Fruit fly (Drosophila melanogaster): Measurements from ENCODE around the gene CG14689.
A peak's percentile ranks its signal among the peaks of the same experiment; 100 is the strongest.

CG14689 gene

dm6 chr3R:10711148-10711547, at the start of gene CG14689:
Gene CG14689 (minus strand): TSS chr3R:10711248.
- TF ChIP-seq EcR (GFP tag; optimal IDR thresholded peaks at IDR 0.05) (no peak), CG8159 (tag; optimal IDR thresholded peaks at IDR 0.05) (no peak), CG34367 (tag; optimal IDR thresholded peaks at IDR 0.05) (no peak)

dm6 chr3R:10759348-10759847, 48.4 kb upstream of the CG14689 start, which contains the start of gene CG31272:
Gene CG31272 (minus strand): TSS chr3R:10759398.
- TF ChIP-seq CG13204 (GFP tag; optimal IDR thresholded peaks at IDR 0.05), result no peak
- no peak for TF ChIP-seq CG14655 (GFP tag; optimal IDR thresholded peaks at IDR 0.05)
- no peak for TF ChIP-seq CG17806 (tag; optimal IDR thresholded peaks at IDR 0.05)
- no peak for TF ChIP-seq CG32121 (GFP tag; IDR thresholded peaks at IDR 0.05)
- TF ChIP-seq CG34367 (tag; optimal IDR thresholded peaks at IDR 0.05), result no peak
- no peak for TF ChIP-seq Ets98B (GFP tag; IDR thresholded peaks at IDR 0.05)
- no peak for TF ChIP-seq gl (tag; optimal IDR thresholded peaks at IDR 0.05)
- TF ChIP-seq CG8159 (tag; optimal IDR thresholded peaks at IDR 0.05), result no peak
- no peak for TF ChIP-seq CG12605 (GFP tag; IDR thresholded peaks at IDR 0.05)
- no peak for TF ChIP-seq Pif1A (GFP tag; optimal IDR thresholded peaks at IDR 0.05)
- TF ChIP-seq CG8301 (tag; optimal IDR thresholded peaks at IDR 0.05), result no peak
- no peak for TF ChIP-seq CG4496 (GFP tag; IDR thresholded peaks at IDR 0.05)
- no peak for TF ChIP-seq Snoo (tag; optimal IDR thresholded peaks at IDR 0.05)
- TF ChIP-seq Pif1B (GFP tag; optimal IDR thresholded peaks at IDR 0.05), result no peak

- TF ChIP-seq CG34367 (tag; optimal IDR thresholded peaks at IDR 0.05), result no peak
- TF ChIP-seq CG32121 (GFP tag; IDR thresholded peaks at IDR 0.05), result no peak
- TF ChIP-seq CG13204 (GFP tag; optimal IDR thresholded peaks at IDR 0.05), result no peak
- no peak for TF ChIP-seq CG10348 (GFP tag; IDR thresholded peaks at IDR 0.05)
- TF ChIP-seq Pif1A (GFP tag; optimal IDR thresholded peaks at IDR 0.05), result no peak
- no peak for TF ChIP-seq CG15710 (tag; optimal IDR thresholded peaks at IDR 0.05)
- no peak for TF ChIP-seq CG8301 (tag; optimal IDR thresholded peaks at IDR 0.05)
- no peak for TF ChIP-seq Pif1B (GFP tag; optimal IDR thresholded peaks at IDR 0.05)
- TF ChIP-seq Ets98B (GFP tag; IDR thresholded peaks at IDR 0.05), result no peak
- TF ChIP-seq CG4496 (GFP tag; IDR thresholded peaks at IDR 0.05), result no peak
- TF ChIP-seq CG8159 (tag; optimal IDR thresholded peaks at IDR 0.05), result no peak
- no peak for TF ChIP-seq rn (GFP tag; IDR thresholded peaks at IDR 0.05)
- TF ChIP-seq CG14655 (GFP tag; optimal IDR thresholded peaks at IDR 0.05), result no peak
- no peak for TF ChIP-seq D1 (tag; optimal IDR thresholded peaks at IDR 0.05)
- no peak for TF ChIP-seq Snoo (tag; optimal IDR thresholded peaks at IDR 0.05)
- no peak for TF ChIP-seq CG17806 (tag; optimal IDR thresholded peaks at IDR 0.05)
Observed at dm6 chr3R:10755534-10755933, 44.5 kb upstream of the CG14689 start, which contains the start of gene CG14691. Gene CG14691 (minus strand): TSS chr3R:10755634.

- TF ChIP-seq D1 (tag; optimal IDR thresholded peaks at IDR 0.05), result no peak
- TF ChIP-seq CG17806 (tag; optimal IDR thresholded peaks at IDR 0.05), result no peak
- no peak for TF ChIP-seq Ets98B (GFP tag; IDR thresholded peaks at IDR 0.05)
- TF ChIP-seq CG12605 (GFP tag; IDR thresholded peaks at IDR 0.05), result no peak
- no peak for TF ChIP-seq Pif1B (GFP tag; optimal IDR thresholded peaks at IDR 0.05)
- TF ChIP-seq CG13204 (GFP tag; optimal IDR thresholded peaks at IDR 0.05), result no peak
- no peak for TF ChIP-seq CG34367 (tag; optimal IDR thresholded peaks at IDR 0.05)
- no peak for TF ChIP-seq CG9948 (tag; optimal IDR thresholded peaks at IDR 0.05)
- no peak for TF ChIP-seq CG4496 (GFP tag; IDR thresholded peaks at IDR 0.05)
- no peak for TF ChIP-seq CG8159 (tag; optimal IDR thresholded peaks at IDR 0.05)
- no peak for TF ChIP-seq CG15710 (tag; optimal IDR thresholded peaks at IDR 0.05)
Observed at dm6 chr3R:10751061-10751460, 40.0 kb upstream of the CG14689 start, which contains the start of gene TkR86C. Gene TkR86C (minus strand): TSS chr3R:10751228.

DNA sequence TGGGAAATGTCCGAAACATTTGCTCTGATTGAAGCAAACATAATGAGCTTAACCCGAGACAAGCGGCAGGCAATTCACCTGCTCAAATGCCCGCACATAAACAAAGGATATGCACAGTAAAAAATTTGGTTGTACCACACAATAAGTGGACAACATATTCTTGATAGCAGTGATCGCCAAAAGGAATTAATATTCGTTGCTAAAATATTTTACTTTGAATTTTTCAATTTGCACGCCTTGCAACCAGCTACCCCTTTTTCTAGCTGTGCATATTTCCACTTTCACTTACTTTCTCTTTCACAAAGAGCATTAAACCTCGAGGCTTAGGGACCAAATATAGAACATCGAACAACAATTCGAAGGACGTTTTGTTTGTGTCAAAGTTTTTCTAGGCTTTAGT, 36.6 kb upstream of the CG14689 start:
- TF ChIP-seq CG12605 (GFP tag; IDR thresholded peaks at IDR 0.05) (no peak), CG14655 (GFP tag; optimal IDR thresholded peaks at IDR 0.05) (no peak), CG10348 (GFP tag; IDR thresholded peaks at IDR 0.05) (no peak), Pif1A (GFP tag; optimal IDR thresholded peaks at IDR 0.05) (no peak), fd96Ca (GFP tag; IDR thresholded peaks at IDR 0.05) (0 out of 3 replicates have a peak, but pooled peaks have one; percentile 19), CG4496 (GFP tag; IDR thresholded peaks at IDR 0.05) (no peak), Snoo (tag; optimal IDR thresholded peaks at IDR 0.05) (no peak), Pif1B (GFP tag; optimal IDR thresholded peaks at IDR 0.05) (no peak), CG8301 (tag; optimal IDR thresholded peaks at IDR 0.05) (no peak)

DNA sequence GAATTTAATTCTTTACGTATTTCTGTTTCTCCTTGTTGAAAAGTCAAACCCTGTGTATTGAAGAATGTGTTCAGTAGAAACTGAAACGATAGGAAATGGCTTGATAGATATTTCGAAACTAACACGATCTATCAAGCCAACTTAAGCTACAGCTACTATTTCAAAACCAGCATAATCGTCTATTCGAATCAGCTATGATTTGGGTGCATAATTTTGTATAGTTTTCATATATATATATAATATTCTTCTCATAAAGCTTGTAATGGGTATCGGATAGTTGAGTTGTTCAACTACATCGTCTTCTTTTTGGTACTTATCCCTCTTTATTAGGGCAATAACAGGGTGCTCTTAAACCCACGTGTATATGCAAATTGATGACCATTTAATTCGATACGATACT, 24.8 kb upstream of the CG14689 start, which contains the start of gene tomboy20:
Gene tomboy20 (minus strand): TSS at position 101 of the 400 bp plus-strand sequence.
- no peak for TF ChIP-seq fd96Ca (GFP tag; IDR thresholded peaks at IDR 0.05)
- TF ChIP-seq CG13204 (GFP tag; optimal IDR thresholded peaks at IDR 0.05), result no peak
- TF ChIP-seq Snoo (tag; optimal IDR thresholded peaks at IDR 0.05), result no peak
- TF ChIP-seq CG17806 (tag; optimal IDR thresholded peaks at IDR 0.05), result no peak
- TF ChIP-seq CG34367 (tag; optimal IDR thresholded peaks at IDR 0.05), result no peak
- TF ChIP-seq rn (GFP tag; IDR thresholded peaks at IDR 0.05), result no peak
- no peak for TF ChIP-seq CG8159 (tag; optimal IDR thresholded peaks at IDR 0.05)
- TF ChIP-seq EcR (GFP tag; optimal IDR thresholded peaks at IDR 0.05), result no peak
- TF ChIP-seq CG15710 (tag; optimal IDR thresholded peaks at IDR 0.05), result no peak
- no peak for TF ChIP-seq Pif1A (GFP tag; optimal IDR thresholded peaks at IDR 0.05)
- no peak for TF ChIP-seq CG8301 (tag; optimal IDR thresholded peaks at IDR 0.05)
- no peak for TF ChIP-seq Ets98B (GFP tag; IDR thresholded peaks at IDR 0.05)
- TF ChIP-seq Pif1B (GFP tag; optimal IDR thresholded peaks at IDR 0.05), result no peak
- no peak for TF ChIP-seq CG9948 (tag; optimal IDR thresholded peaks at IDR 0.05)

All from whole organism, pupa.